Fruit fly (Drosophila melanogaster): ENCODE data around the gene CG44476.
A peak's percentile ranks its signal among the peaks of the same experiment; 100 is the strongest.

CG44476 gene

DNA sequence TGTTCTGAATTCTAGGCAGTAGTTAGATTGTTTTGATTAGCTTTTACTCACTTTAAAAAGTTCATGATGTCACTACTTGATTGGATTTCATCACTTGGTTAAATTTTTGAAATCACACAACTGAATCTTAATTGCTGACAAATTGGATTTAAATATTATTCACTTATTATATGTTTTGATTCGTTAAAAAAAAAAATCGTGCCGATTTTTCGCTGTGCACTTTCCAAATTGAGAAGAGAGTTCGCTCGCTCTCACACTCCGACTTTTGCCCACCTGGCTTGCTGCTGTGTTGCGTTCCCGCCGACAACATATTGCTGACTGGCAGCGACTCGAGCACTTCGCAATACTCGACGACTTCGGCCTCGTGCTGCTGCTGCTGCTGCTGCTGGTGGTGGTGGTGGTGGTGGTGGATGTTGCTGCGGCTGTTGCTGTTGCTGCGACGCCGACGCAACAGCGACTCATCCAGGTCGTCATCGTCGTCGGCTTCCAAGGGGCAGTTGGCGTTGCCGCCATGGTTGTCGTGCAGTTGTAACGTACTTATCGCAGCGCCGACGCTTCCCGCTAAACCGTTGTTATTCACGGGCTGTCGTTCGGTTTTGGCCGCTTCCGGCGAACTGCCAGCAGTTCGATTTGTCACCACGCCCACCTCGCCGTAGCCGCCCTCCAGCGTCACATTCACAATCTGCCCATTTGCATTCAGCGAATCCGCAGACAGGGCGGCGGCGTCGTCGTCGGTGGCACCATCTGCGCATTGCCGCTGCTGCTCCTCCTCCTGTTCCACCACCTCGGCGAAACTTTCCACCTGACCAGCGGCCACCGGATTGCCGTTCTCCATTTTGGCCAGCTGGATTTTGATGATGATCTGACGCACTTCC is 28.7 kb upstream of the CG44476 start:
- TF ChIP-seq gl (tag; optimal IDR thresholded peaks at IDR 0.05) (peak; percentile 20), CG32121 (GFP tag; IDR thresholded peaks at IDR 0.05) (peak; percentile 77), EcR (GFP tag; optimal IDR thresholded peaks at IDR 0.05) (peak; percentile 42), CG9948 (tag; optimal IDR thresholded peaks at IDR 0.05) (peak; percentile 48), CG15710 (tag; optimal IDR thresholded peaks at IDR 0.05) (peak; percentile 45), CG4496 (GFP tag; IDR thresholded peaks at IDR 0.05) (peak; percentile 77), CG17806 (tag; optimal IDR thresholded peaks at IDR 0.05) (peak; percentile 50), Ets98B (GFP tag; IDR thresholded peaks at IDR 0.05) (peak; percentile 79), Pif1A (GFP tag; optimal IDR thresholded peaks at IDR 0.05) (peak; percentile 71), CG8301 (tag; optimal IDR thresholded peaks at IDR 0.05) (peak; percentile 76), rn (GFP tag; IDR thresholded peaks at IDR 0.05) (peak; percentile 46), CG14655 (GFP tag; optimal IDR thresholded peaks at IDR 0.05) (no peak), CG8159 (tag; optimal IDR thresholded peaks at IDR 0.05) (peak; percentile 62), Pif1B (GFP tag; optimal IDR thresholded peaks at IDR 0.05) (peak; percentile 50), CG10348 (GFP tag; IDR thresholded peaks at IDR 0.05) (no peak), Snoo (tag; optimal IDR thresholded peaks at IDR 0.05) (peak; percentile 57), CG12605 (GFP tag; IDR thresholded peaks at IDR 0.05) (peak; percentile 62; the same call in 1 of the 2 replicates), fd96Ca (GFP tag; IDR thresholded peaks at IDR 0.05) (peak; percentile 70; the same call in 2 of the 3 replicates), CG13204 (GFP tag; optimal IDR thresholded peaks at IDR 0.05) (peak; percentile 93), D1 (tag; optimal IDR thresholded peaks at IDR 0.05) (peak; percentile 21), CG34367 (tag; optimal IDR thresholded peaks at IDR 0.05) (peak; percentile 30)

DNA sequence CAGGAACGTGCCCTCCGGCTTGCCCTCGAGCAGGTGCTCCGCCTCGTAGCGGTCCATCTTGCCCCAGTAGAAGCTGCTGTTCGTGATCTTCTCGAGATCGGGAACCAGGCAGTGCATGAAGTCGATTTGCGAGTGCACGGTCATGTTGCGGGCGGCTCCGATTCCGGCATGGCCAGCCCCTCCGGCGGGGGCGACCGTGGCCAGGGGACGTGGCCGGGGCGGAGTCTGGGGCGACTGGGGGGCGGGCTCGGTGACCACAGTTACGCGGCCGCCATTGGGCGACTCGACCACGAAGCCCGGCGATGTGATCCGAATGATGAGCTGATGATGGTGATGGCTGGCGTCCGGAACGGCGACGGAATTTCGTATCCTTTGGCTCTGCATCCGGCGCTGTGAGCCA is 27.6 kb upstream of the CG44476 start:
- no peak for TF ChIP-seq CG13204 (GFP tag; optimal IDR thresholded peaks at IDR 0.05)
- TF ChIP-seq CG34367 (tag; optimal IDR thresholded peaks at IDR 0.05) = no peak
- TF ChIP-seq gl (tag; optimal IDR thresholded peaks at IDR 0.05) = no peak
- TF ChIP-seq CG10348 (GFP tag; IDR thresholded peaks at IDR 0.05) = no peak
- no peak for TF ChIP-seq D1 (tag; optimal IDR thresholded peaks at IDR 0.05)
- no peak for TF ChIP-seq CG4496 (GFP tag; IDR thresholded peaks at IDR 0.05)
- no peak for TF ChIP-seq CG8301 (tag; optimal IDR thresholded peaks at IDR 0.05)

DNA sequence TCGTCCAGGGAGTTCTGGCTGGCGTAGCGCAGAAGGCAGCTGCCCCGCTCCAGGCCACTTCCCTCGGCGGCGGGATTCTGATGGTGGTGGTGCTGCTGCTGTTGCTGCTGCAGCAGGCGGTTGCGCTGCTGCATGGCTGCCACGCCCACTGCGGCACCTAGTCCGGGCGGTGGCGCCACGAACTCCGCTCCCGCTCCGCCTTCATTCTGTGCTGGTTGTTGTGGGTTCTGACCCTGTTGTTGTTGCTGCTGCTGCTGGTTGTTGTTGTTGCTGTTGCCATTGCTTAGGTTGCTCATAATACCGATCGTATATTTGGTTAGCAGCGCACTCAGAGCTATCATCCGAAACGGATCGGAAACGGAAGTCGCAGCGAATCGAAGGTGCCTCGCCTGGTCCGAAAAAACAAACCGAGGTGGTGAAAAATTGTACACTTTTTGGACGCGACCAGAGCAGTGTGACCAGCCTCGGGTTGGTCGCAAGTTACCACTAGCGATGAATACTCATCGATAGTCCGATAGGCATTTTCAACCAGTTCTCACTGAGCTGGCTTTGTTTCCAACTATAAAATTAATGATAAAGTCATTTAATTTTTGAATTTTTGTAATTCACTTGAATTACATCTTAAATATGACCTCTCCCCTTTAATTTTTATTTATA is 24.7 kb upstream of the CG44476 start, which contains the start of gene kel:
TSS of gene kel (minus strand) at position 493 of the 657 bp plus-strand sequence.
- TF ChIP-seq D1 (tag; optimal IDR thresholded peaks at IDR 0.05) = peak; percentile 85
- no peak for TF ChIP-seq Pif1A (GFP tag; optimal IDR thresholded peaks at IDR 0.05)
- TF ChIP-seq Snoo (tag; optimal IDR thresholded peaks at IDR 0.05) = peak; percentile 31
- no peak for TF ChIP-seq CG8301 (tag; optimal IDR thresholded peaks at IDR 0.05)
- no peak for TF ChIP-seq CG15710 (tag; optimal IDR thresholded peaks at IDR 0.05)
- TF ChIP-seq CG4496 (GFP tag; IDR thresholded peaks at IDR 0.05) = no peak
- peak; percentile 33 for TF ChIP-seq gl (tag; optimal IDR thresholded peaks at IDR 0.05)
- peak; percentile 19 for TF ChIP-seq EcR (GFP tag; optimal IDR thresholded peaks at IDR 0.05)
- no peak for TF ChIP-seq CG17806 (tag; optimal IDR thresholded peaks at IDR 0.05)
- TF ChIP-seq CG13204 (GFP tag; optimal IDR thresholded peaks at IDR 0.05) = no peak
- no peak for TF ChIP-seq CG34367 (tag; optimal IDR thresholded peaks at IDR 0.05)
- TF ChIP-seq Ets98B (GFP tag; IDR thresholded peaks at IDR 0.05) = no peak; the same call in 1 of the 2 replicates
- TF ChIP-seq CG12605 (GFP tag; IDR thresholded peaks at IDR 0.05) = no peak
- 0 out of 3 replicates have a peak, but pooled peaks have one; percentile 34 for TF ChIP-seq fd96Ca (GFP tag; IDR thresholded peaks at IDR 0.05)

DNA sequence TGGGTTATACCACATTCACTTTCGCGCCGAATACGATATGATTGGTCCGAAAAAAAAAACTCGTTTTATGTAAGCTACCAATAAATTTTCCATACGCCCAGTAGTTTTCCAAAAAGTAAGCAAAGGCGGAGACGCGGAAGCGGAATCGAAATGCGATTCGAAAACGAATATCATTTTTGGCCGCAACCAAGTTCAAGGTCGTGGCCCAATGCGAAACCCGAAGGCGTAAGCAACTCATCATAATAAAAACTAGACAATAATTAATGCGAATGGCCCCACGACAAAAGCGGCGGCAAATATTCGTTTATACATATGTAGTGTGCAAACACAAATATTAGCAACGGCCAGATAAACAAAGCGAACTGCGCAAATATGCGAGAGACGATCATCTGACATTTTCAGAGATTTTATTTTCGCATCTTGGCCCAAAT is 23.5 kb upstream of the CG44476 start:
- TF ChIP-seq CG4496 (GFP tag; IDR thresholded peaks at IDR 0.05) = no peak; the same call in 2 of the 3 replicates
- no peak for TF ChIP-seq CG14655 (GFP tag; optimal IDR thresholded peaks at IDR 0.05)
- no peak for TF ChIP-seq Pif1B (GFP tag; optimal IDR thresholded peaks at IDR 0.05)
- TF ChIP-seq CG10348 (GFP tag; IDR thresholded peaks at IDR 0.05) = no peak
- no peak for TF ChIP-seq gl (tag; optimal IDR thresholded peaks at IDR 0.05)
- no peak for TF ChIP-seq EcR (GFP tag; optimal IDR thresholded peaks at IDR 0.05)
- TF ChIP-seq CG15710 (tag; optimal IDR thresholded peaks at IDR 0.05) = no peak
- TF ChIP-seq CG8159 (tag; optimal IDR thresholded peaks at IDR 0.05) = no peak
- no peak for TF ChIP-seq CG13204 (GFP tag; optimal IDR thresholded peaks at IDR 0.05)
- TF ChIP-seq CG17806 (tag; optimal IDR thresholded peaks at IDR 0.05) = no peak
- no peak for TF ChIP-seq CG8301 (tag; optimal IDR thresholded peaks at IDR 0.05)
- no peak for TF ChIP-seq D1 (tag; optimal IDR thresholded peaks at IDR 0.05)
- TF ChIP-seq fd96Ca (GFP tag; IDR thresholded peaks at IDR 0.05) = no peak
- no peak for TF ChIP-seq Snoo (tag; optimal IDR thresholded peaks at IDR 0.05)
- TF ChIP-seq CG32121 (GFP tag; IDR thresholded peaks at IDR 0.05) = no peak

DNA sequence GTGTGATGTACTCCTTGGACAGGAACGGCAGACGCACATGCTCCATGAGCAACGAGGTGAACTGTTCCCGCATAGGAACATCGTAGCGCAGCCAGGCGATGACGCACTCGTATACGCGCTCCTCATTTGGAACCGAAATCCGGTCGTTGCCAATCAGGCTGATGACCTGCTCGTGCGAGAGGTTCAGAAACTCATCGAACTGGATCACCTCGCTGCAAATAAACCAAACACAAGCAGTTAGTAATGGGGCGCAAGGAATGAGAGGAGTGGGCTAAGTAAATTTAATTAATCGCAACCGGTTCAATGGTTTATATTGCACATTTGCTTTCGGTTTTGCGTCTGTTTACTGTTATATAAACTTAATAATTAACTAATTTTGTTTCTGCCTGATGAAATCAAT is 21.6 kb upstream of the CG44476 start:
- TF ChIP-seq CG4496 (GFP tag; IDR thresholded peaks at IDR 0.05) (no peak), EcR (GFP tag; optimal IDR thresholded peaks at IDR 0.05) (peak; percentile 93)

DNA sequence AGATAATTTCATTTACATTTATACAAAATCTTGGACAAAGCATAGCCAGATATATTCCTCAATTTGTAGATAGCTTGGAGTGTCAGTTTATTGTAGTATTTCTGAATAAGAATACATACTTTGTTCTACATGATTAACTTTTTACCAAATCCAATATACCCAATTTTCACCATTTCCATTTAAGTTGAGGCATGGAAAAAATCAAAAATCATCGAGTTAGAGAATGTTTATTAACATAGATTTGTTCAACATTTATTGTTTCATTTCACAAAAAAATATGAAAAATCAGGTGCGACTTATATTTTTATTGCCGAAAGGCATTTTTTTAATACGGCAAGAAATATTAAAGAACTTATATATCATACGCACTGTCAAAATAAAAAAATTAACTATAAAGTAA is 12.7 kb upstream of the CG44476 start, which contains the start of gene Grl36b:
TSS of gene Grl36b (minus strand) at position 101 of the 400 bp plus-strand sequence.
- no peak for TF ChIP-seq CG4496 (GFP tag; IDR thresholded peaks at IDR 0.05)
- TF ChIP-seq EcR (GFP tag; optimal IDR thresholded peaks at IDR 0.05) = no peak
- no peak for TF ChIP-seq CG8159 (tag; optimal IDR thresholded peaks at IDR 0.05)

Measured in whole organism, pupa.